Worm (Caenorhabditis elegans): ENCODE data around the gene F47D12.3.

ce11 chrIII:6339919-6340434 is 41.7 kb downstream of the F47D12.3 start, which contains the start of gene let-767:
- TF ChIP-seq ets-4 (tag; optimal IDR thresholded peaks at IDR 0.05): no peak
- TF ChIP-seq sox-4 (tag; optimal IDR thresholded peaks at IDR 0.05): no peak
- TF ChIP-seq ztf-16 (tag; optimal IDR thresholded peaks at IDR 0.05): no peak
- TF ChIP-seq K02D7.2 (tag; optimal IDR thresholded peaks at IDR 0.05): no peak

Measured in whole organism, late embryonic.